Fruit fly (Drosophila melanogaster): Measurements from ENCODE around the gene CG43348.
A peak's percentile ranks its signal among the peaks of the same experiment; 100 is the strongest.

The CG43348 gene

DNA sequence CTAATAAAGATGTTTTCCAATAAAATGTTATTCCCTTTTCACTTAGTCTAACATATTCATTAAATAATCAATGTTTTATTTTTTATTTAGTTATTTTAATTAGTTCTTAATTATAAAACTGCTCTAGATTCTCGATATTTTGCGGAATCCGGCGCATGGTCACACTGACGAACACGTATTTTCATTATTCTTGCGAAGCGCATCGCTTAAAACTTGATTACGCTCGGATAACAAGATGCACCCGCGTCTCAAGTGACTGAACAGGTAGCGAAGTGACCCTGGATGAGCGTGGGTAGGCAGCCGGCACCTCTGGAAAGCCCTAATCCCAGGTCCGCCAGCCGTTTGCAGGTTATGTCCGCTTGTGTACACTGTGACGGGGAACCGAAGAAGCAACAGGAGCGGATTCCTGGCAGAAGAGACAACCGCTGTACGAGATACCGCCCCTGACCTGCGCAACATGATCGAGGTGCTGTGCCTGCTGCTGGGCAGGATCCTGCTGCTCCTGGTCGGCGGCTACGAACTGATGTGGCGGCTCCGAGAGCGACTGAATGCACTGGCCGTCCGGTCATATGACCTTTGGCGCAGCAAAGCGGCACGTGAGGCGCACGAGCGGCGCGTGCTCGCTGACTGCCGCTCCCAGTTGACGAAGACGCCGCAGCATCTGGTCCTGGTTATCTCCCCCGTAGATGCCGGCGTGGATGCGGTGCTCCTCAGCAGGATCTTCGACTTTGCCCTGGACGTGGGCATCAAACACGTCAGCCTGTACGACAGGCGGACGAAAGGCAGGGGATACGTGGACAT is 40.5 kb upstream of the CG43348 start, which contains the start of gene Tango14 (continued):
- TF ChIP-seq dpn (GFP tag; optimal IDR thresholded peaks at IDR 0.05) (no peak), CG17361 (GFP tag; IDR thresholded peaks at IDR 0.05) (no peak), CG3838 (GFP tag; optimal IDR thresholded peaks at IDR 0.05) (no peak), D19B (GFP tag; optimal IDR thresholded peaks at IDR 0.05) (no peak), E2f2 (GFP tag; IDR thresholded peaks at IDR 0.05) (0 out of 2 replicates have a peak, but pooled peaks have one; percentile 15), ssp (GFP tag; IDR thresholded peaks at IDR 0.05) (no peak; the same call in 1 of the 2 replicates), cas (GFP tag; IDR thresholded peaks at IDR 0.05) (no peak), Ets65A (GFP tag) (peak; percentile 37), CG1024 (GFP tag; IDR thresholded peaks at IDR 0.05) (no peak), CG13424 (tag; optimal IDR thresholded peaks at IDR 0.05) (no peak), Drgx (GFP tag; IDR thresholded peaks at IDR 0.05) (no peak), vnd (GFP tag; IDR thresholded peaks at IDR 0.05; ENCODE audit: partially characterized antibody) (0 out of 3 replicates have a peak, but pooled peaks have one; percentile 22), CG7839 (tag; optimal IDR thresholded peaks at IDR 0.05) (no peak), zfh1 (GFP tag; IDR thresholded peaks at IDR 0.05) (0 out of 3 replicates have a peak, but pooled peaks have one; percentile 28), BEAF-32 (GFP tag; optimal IDR thresholded peaks at IDR 0.05) (no peak), dm (GFP tag; optimal IDR thresholded peaks at IDR 0.05) (no peak), Ravus (GFP tag; IDR thresholded peaks at IDR 0.05) (no peak), Rx (GFP tag; IDR thresholded peaks at IDR 0.05) (0 out of 2 replicates have a peak, but pooled peaks have one; percentile 2), CG6854 (GFP tag; optimal IDR thresholded peaks at IDR 0.05) (no peak), CG7556 (GFP tag; optimal IDR thresholded peaks at IDR 0.05) (no peak), CG14710 (tag; optimal IDR thresholded peaks at IDR 0.05) (peak; percentile 32), fd96Cb (tag; optimal IDR thresholded peaks at IDR 0.05) (no peak), HLH3B (GFP tag; IDR thresholded peaks at IDR 0.05) (no peak), HLH4C (GFP tag; IDR thresholded peaks at IDR 0.05; ENCODE audit: partially characterized antibody) (no peak), ken (GFP tag; IDR thresholded peaks at IDR 0.05) (no peak), Dfd (GFP tag; optimal IDR thresholded peaks at IDR 0.05) (no peak), chm (GFP tag; IDR thresholded peaks at IDR 0.05) (no peak; the same call in 1 of the 2 replicates), Ptx1 (GFP tag; IDR thresholded peaks at IDR 0.05) (no peak), CG15601 (tag; optimal IDR thresholded peaks at IDR 0.05) (no peak), CG4424 (GFP tag; optimal IDR thresholded peaks at IDR 0.05) (no peak), CG8089 (GFP tag; optimal IDR thresholded peaks at IDR 0.05) (no peak), CG16815 (GFP tag; optimal IDR thresholded peaks at IDR 0.05) (no peak), danr (GFP tag; IDR thresholded peaks at IDR 0.05) (no peak), Kr (GFP tag; optimal IDR thresholded peaks at IDR 0.05) (no peak), fd64A (GFP tag; optimal IDR thresholded peaks at IDR 0.05) (no peak), CG11560 (tag; IDR thresholded peaks at IDR 0.05) (no peak), Dll (GFP tag; IDR thresholded peaks at IDR 0.05; ENCODE audit: partially characterized antibody) (0 out of 4 replicates have a peak, but pooled peaks have one; percentile 20), inv (GFP tag; IDR thresholded peaks at IDR 0.05; ENCODE audit: partially characterized antibody) (0 out of 2 replicates have a peak, but pooled peaks have one; percentile 18), zfh2 (GFP tag; optimal IDR thresholded peaks at IDR 0.05) (no peak), CG34224 (GFP tag; IDR thresholded peaks at IDR 0.05; ENCODE audit: partially characterized antibody) (no peak), CG7372 (GFP tag; IDR thresholded peaks at IDR 0.05) (no peak), CG4854 (GFP tag; optimal IDR thresholded peaks at IDR 0.05) (no peak), z (GFP tag; IDR thresholded peaks at IDR 0.05) (no peak), ara (GFP tag; IDR thresholded peaks at IDR 0.05) (no peak), slp2 (GFP tag; optimal IDR thresholded peaks at IDR 0.05) (no peak), gem (tag; optimal IDR thresholded peaks at IDR 0.05) (no peak), grn (GFP tag; optimal IDR thresholded peaks at IDR 0.05) (no peak), Ssrp (tag; optimal IDR thresholded peaks at IDR 0.05) (no peak), MBD-R2 (GFP tag; IDR thresholded peaks at IDR 0.05) (peak; percentile 55), CG14667 (GFP tag; IDR thresholded peaks at IDR 0.05) (no peak)

Data from whole organism, embryonic.